Worm (Caenorhabditis elegans) whole organism, young adult: ENCODE measurements around the gene srj-24.

Source experiments
- B0035.1 ChIP-seq: sonication (generic microtip); optimal IDR thresholded peaks from 2 replicates; lab custom pipeline; 2016; ENCODE audit warnings: missing genetic modification characterization, mild to moderate bottlenecking, missing compliant biosample characterization, missing genotype, missing genetic modification reagents
- B0336.3 ChIP-seq: fragments of 200-800 bp; sonication (Bioruptor generic); IDR thresholded peaks from 2 replicates; pipeline ENCODE4 v1.3.6; 2022; ENCODE audit warnings: missing genetic modification characterization, missing compliant biosample characterization
- C06A6.2 ChIP-seq: fragments of 200-800 bp; sonication (Bioruptor generic); conservative IDR thresholded peaks from 2 replicates; pipeline ENCODE4 v1.3.6; 2022; ENCODE audit warnings: missing genetic modification characterization, missing compliant biosample characterization
- C17E4.6 ChIP-seq: fragments of 200-800 bp; sonication (Bioruptor generic); IDR thresholded peaks from 2 replicates; pipeline ENCODE4 v1.3.6; 2022; ENCODE audit warnings: missing genetic modification reagents, missing genetic modification characterization, missing compliant biosample characterization
- F23B12.7 ChIP-seq: sonication (generic microtip); optimal IDR thresholded peaks from 2 replicates; lab custom pipeline; 2017; ENCODE audit warnings: missing genetic modification characterization, mild to moderate bottlenecking, missing compliant biosample characterization, antibody characterized with exemption, moderate library complexity; ENCODE audit not compliant: insufficient read depth
- F33H1.4 ChIP-seq: fragments of 200-800 bp; sonication (Bioruptor generic); IDR thresholded peaks from 2 replicates; pipeline ENCODE4 v1.3.6; 2022; ENCODE audit warnings: missing genetic modification reagents, missing genetic modification characterization, missing compliant biosample characterization
- K11D2.4 ChIP-seq: fragments of 200-800 bp; sonication (Bioruptor generic); IDR thresholded peaks from 2 replicates; pipeline ENCODE4 v1.3.6; 2022; ENCODE audit warnings: missing genetic modification reagents, missing genetic modification characterization, missing compliant biosample characterization
- T26A5.8 ChIP-seq: sonication (generic microtip); optimal IDR thresholded peaks from 2 replicates; lab custom pipeline; 2016; ENCODE audit warnings: missing genetic modification characterization, missing compliant biosample characterization
- Y67H2A.10 ChIP-seq: fragments of 200-800 bp; sonication (Bioruptor generic); conservative IDR thresholded peaks from 2 replicates; pipeline ENCODE4 v1.3.6; 2022; ENCODE audit warnings: missing genetic modification reagents, missing genetic modification characterization, missing compliant biosample characterization
- Y79H2A.3 ChIP-seq: fragments of 200-800 bp; sonication (Bioruptor generic); conservative IDR thresholded peaks from 2 replicates; pipeline ENCODE4 v1.3.6; 2022; ENCODE audit warnings: missing genetic modification reagents, missing genetic modification characterization, missing compliant biosample characterization
- aptf-2 ChIP-seq: fragments of 200-800 bp; sonication (Bioruptor generic); conservative IDR thresholded peaks from 2 replicates; pipeline ENCODE4 v1.3.6; 2022; ENCODE audit warnings: missing genetic modification reagents, missing genetic modification characterization, missing compliant biosample characterization
- atf-7 ChIP-seq: sonication (generic microtip); optimal IDR thresholded peaks from 2 replicates; lab custom pipeline; 2017; ENCODE audit warnings: mild to moderate bottlenecking, missing genetic modification characterization, missing compliant biosample characterization
- attf-5 ChIP-seq: fragments of 200-800 bp; sonication (Bioruptor generic); optimal IDR thresholded peaks from 2 replicates; lab custom pipeline; 2018; ENCODE audit warnings: mild to moderate bottlenecking, missing genetic modification characterization, missing compliant biosample characterization
- bed-2 ChIP-seq: fragments of 200-800 bp; sonication (Bioruptor generic); IDR thresholded peaks from 2 replicates; pipeline ENCODE4 v1.3.6; 2022; ENCODE audit warnings: missing genetic modification reagents, missing genetic modification characterization, missing compliant biosample characterization
- ccch-3 ChIP-seq: fragments of 200-800 bp; sonication (Bioruptor generic); optimal IDR thresholded peaks from 2 replicates; lab custom pipeline; 2018; ENCODE audit warnings: mild to moderate bottlenecking, missing genetic modification characterization, missing compliant biosample characterization
- ceh-27 ChIP-seq: fragments of 200-800 bp; sonication (Bioruptor generic); optimal IDR thresholded peaks from 2 replicates; lab custom pipeline; 2018; ENCODE audit warnings: mild to moderate bottlenecking, missing genetic modification characterization, moderate library complexity, missing compliant biosample characterization
- ceh-40 ChIP-seq: fragments of 200-800 bp; sonication (Bioruptor generic); IDR thresholded peaks from 2 replicates; pipeline ENCODE4 v1.3.6; 2022; ENCODE audit warnings: missing genetic modification characterization, missing compliant biosample characterization
- ceh-58 ChIP-seq: fragments of 200-800 bp; sonication (Bioruptor generic); IDR thresholded peaks from 2 replicates; pipeline ENCODE4 v1.3.6; 2022; ENCODE audit warnings: missing genetic modification characterization, missing compliant biosample characterization
- ceh-79 ChIP-seq: sonication (generic microtip); optimal IDR thresholded peaks from 2 replicates; lab custom pipeline; 2017; ENCODE audit warnings: mild to moderate bottlenecking, missing genetic modification characterization, missing compliant biosample characterization
- die-1 ChIP-seq: sonication (generic microtip); optimal IDR thresholded peaks from 2 replicates; lab custom pipeline; 2016; ENCODE audit warnings: missing genotype, mild to moderate bottlenecking, missing genetic modification characterization, missing compliant biosample characterization
- egl-18 ChIP-seq: fragments of 200-800 bp; sonication (Bioruptor generic); IDR thresholded peaks from 2 replicates; pipeline ENCODE4 v1.3.6; 2022; ENCODE audit warnings: missing genetic modification reagents, missing genetic modification characterization, missing compliant biosample characterization
- ets-4 ChIP-seq: fragments of 200-800 bp; sonication (Bioruptor generic); optimal IDR thresholded peaks from 2 replicates; lab custom pipeline; 2018; ENCODE audit warnings: mild to moderate bottlenecking, missing genetic modification characterization, missing compliant biosample characterization
- fkh-3 ChIP-seq: sonication (generic microtip); optimal IDR thresholded peaks from 2 replicates; lab custom pipeline; 2016; ENCODE audit warnings: mild to moderate bottlenecking, missing genetic modification characterization, missing compliant biosample characterization
- gei-17 ChIP-seq: fragments of 200-800 bp; sonication (Bioruptor generic); optimal IDR thresholded peaks from 2 replicates; lab custom pipeline; 2018; ENCODE audit warnings: mild to moderate bottlenecking, missing genetic modification characterization, missing compliant biosample characterization
- hlh-12 ChIP-seq: sonication (generic microtip); optimal IDR thresholded peaks from 2 replicates; lab custom pipeline; 2016; ENCODE audit warnings: missing genetic modification characterization, missing compliant biosample characterization
- hmg-1.2 ChIP-seq: fragments of 200-800 bp; sonication (Bioruptor generic); IDR thresholded peaks from 2 replicates; pipeline ENCODE4 v1.3.6; 2022; ENCODE audit warnings: missing genetic modification reagents, missing genetic modification characterization, missing compliant biosample characterization
- hmg-20 ChIP-seq: fragments of 200-800 bp; sonication (Bioruptor generic); IDR thresholded peaks from 2 replicates; pipeline ENCODE4 v1.3.6; 2022; ENCODE audit warnings: missing genetic modification reagents, missing genetic modification characterization, missing compliant biosample characterization
- hrde-1 ChIP-seq: sonication (generic microtip); optimal IDR thresholded peaks from 2 replicates; lab custom pipeline; 2016; ENCODE audit warnings: missing genetic modification characterization, mild to moderate bottlenecking, missing compliant biosample characterization, moderate library complexity, missing genotype, missing genetic modification reagents, borderline replicate concordance
- let-526 ChIP-seq: fragments of 200-800 bp; sonication (Bioruptor generic); IDR thresholded peaks from 2 replicates; pipeline ENCODE4 v1.3.6; 2022; ENCODE audit warnings: missing genetic modification reagents, missing genetic modification characterization, missing compliant biosample characterization
- let-607 ChIP-seq, 2 experiments: fragments of 200-800 bp in 1 of 2; sonication (Bioruptor generic) in 1 of 2; sonication (generic microtip) in 1 of 2; optimal IDR thresholded peaks; 2 replicates each; lab custom pipeline; 2016 to 2018; ENCODE audit warnings: mild to moderate bottlenecking in 2 of 2, missing compliant biosample characterization in 2 of 2, missing genetic modification characterization in 2 of 2, moderate library complexity in 2 of 2, missing genotype in 1 of 2
- lin-26 ChIP-seq: fragments of 200-800 bp; sonication (Bioruptor generic); IDR thresholded peaks from 2 replicates; pipeline ENCODE4 v1.3.6; 2022; ENCODE audit warnings: missing genetic modification reagents, missing genetic modification characterization, missing compliant biosample characterization
- mcd-1 ChIP-seq: fragments of 200-800 bp; sonication (Bioruptor generic); IDR thresholded peaks from 2 replicates; pipeline ENCODE4 v1.3.6; 2022; ENCODE audit warnings: missing genetic modification reagents, missing genetic modification characterization, missing compliant biosample characterization
- nfya-1 ChIP-seq: sonication (generic microtip); optimal IDR thresholded peaks from 2 replicates; lab custom pipeline; 2017; ENCODE audit warnings: antibody characterized with exemption, missing compliant biosample characterization, missing genetic modification characterization, borderline replicate concordance; ENCODE audit not compliant: insufficient read depth
- nfyb-1 ChIP-seq: fragments of 200-800 bp; sonication (Bioruptor generic); IDR thresholded peaks from 2 replicates; pipeline ENCODE4 v1.3.6; 2022; ENCODE audit warnings: missing genetic modification reagents, missing genetic modification characterization, missing compliant biosample characterization
- nhr-120 ChIP-seq: fragments of 200-800 bp; sonication (Bioruptor generic); IDR thresholded peaks from 2 replicates; pipeline ENCODE4 v1.3.6; 2022; ENCODE audit warnings: missing genetic modification characterization, missing compliant biosample characterization
- nhr-27 ChIP-seq: fragments of 200-800 bp; sonication (Bioruptor generic); optimal IDR thresholded peaks from 2 replicates; lab custom pipeline; 2018; ENCODE audit warnings: mild to moderate bottlenecking, missing genetic modification characterization, moderate library complexity, missing compliant biosample characterization
- nhr-80 ChIP-seq: sonication (generic microtip); optimal IDR thresholded peaks from 2 replicates; lab custom pipeline; 2016; ENCODE audit warnings: missing genetic modification characterization, missing compliant biosample characterization
- nhr-90 ChIP-seq: sonication (generic microtip); optimal IDR thresholded peaks from 2 replicates; lab custom pipeline; 2016; ENCODE audit warnings: missing genotype, mild to moderate bottlenecking, missing genetic modification characterization, missing compliant biosample characterization
- pbrm-1 ChIP-seq: fragments of 200-800 bp; sonication (Bioruptor generic); IDR thresholded peaks from 2 replicates; pipeline ENCODE4 v1.3.6; 2022; ENCODE audit warnings: missing genetic modification reagents, missing genetic modification characterization, missing compliant biosample characterization
- snpc-1.1 ChIP-seq: sonication (generic microtip); optimal IDR thresholded peaks from 2 replicates; lab custom pipeline; 2017; ENCODE audit warnings: missing genetic modification characterization, mild to moderate bottlenecking, missing compliant biosample characterization, antibody characterized with exemption, moderate library complexity, missing genotype, missing genetic modification reagents; ENCODE audit not compliant: insufficient read depth
- snpc-3.4 ChIP-seq: sonication (generic microtip); optimal IDR thresholded peaks from 2 replicates; lab custom pipeline; 2017; ENCODE audit warnings: missing genetic modification characterization, mild to moderate bottlenecking, missing compliant biosample characterization, antibody characterized with exemption, moderate library complexity, missing genotype, missing genetic modification reagents
- snpc-4 ChIP-seq, 5 experiments: fragments of 150-350 bp in 1 of 5; sonication (generic microtip) in 4 of 5; optimal IDR thresholded peaks; 2 replicates each; lab custom pipeline; 2014 to 2018; ENCODE audit warnings: missing genetic modification characterization in 5 of 5, missing biosample characterization in 3 of 5, antibody characterized with exemption in 2 of 5, mild to moderate bottlenecking in 2 of 5, missing compliant biosample characterization in 2 of 5, missing genotype in 2 of 5, moderate library complexity in 2 of 5, missing genetic modification reagents in 1 of 5
- xnd-1 ChIP-seq: sonication (generic microtip); optimal IDR thresholded peaks from 2 replicates; lab custom pipeline; 2016; ENCODE audit warnings: missing genotype, missing genetic modification reagents, missing genetic modification characterization, missing compliant biosample characterization
- zim-3 ChIP-seq: sonication (generic microtip); optimal IDR thresholded peaks from 2 replicates; lab custom pipeline; 2017; ENCODE audit warnings: mild to moderate bottlenecking, missing genetic modification characterization, moderate library complexity, missing compliant biosample characterization
- ztf-22 ChIP-seq: fragments of 200-800 bp; sonication (Bioruptor generic); optimal IDR thresholded peaks from 2 replicates; lab custom pipeline; 2018; ENCODE audit warnings: mild to moderate bottlenecking, missing genetic modification characterization, moderate library complexity, missing compliant biosample characterization
- ztf-28 ChIP-seq: fragments of 200-800 bp; sonication (Bioruptor generic); IDR thresholded peaks from 2 replicates; pipeline ENCODE4 v1.3.6; 2022; ENCODE audit warnings: missing genetic modification reagents, missing genetic modification characterization, missing compliant biosample characterization

srj-24 gene

ce11 chrV:731330-731729, 7.3 kb downstream of the srj-24 start (continued):
- TF ChIP-seq egl-18 (GFP tag; lab: Robert Waterston, UW) = no peak
- TF ChIP-seq K11D2.4 (GFP tag; lab: Robert Waterston, UW) = peak; percentile 84
- no peak for TF ChIP-seq hrde-1 (tag; lab: Kevin White, UChicago)
- TF ChIP-seq let-607 (tag; optimal IDR thresholded peaks at IDR 0.05; lab: Kevin White, UChicago) = peak in 1 of 2 experiments; percentile 85
- no peak for TF ChIP-seq F23B12.7 (tag; lab: Kevin White, UChicago)
- TF ChIP-seq zim-3 (tag; lab: Kevin White, UChicago) = no peak
- TF ChIP-seq fkh-3 (tag; lab: Kevin White, UChicago) = no peak
- TF ChIP-seq ceh-27 (GFP tag; lab: Kevin White, UChicago) = peak; percentile 41
- TF ChIP-seq ztf-22 (GFP tag; lab: Kevin White, UChicago) = peak; percentile 93
- no peak for TF ChIP-seq snpc-3.4 (tag; lab: Kevin White, UChicago)
- TF ChIP-seq nhr-90 (tag; lab: Kevin White, UChicago) = peak; percentile 79
- TF ChIP-seq C17E4.6 (GFP tag; lab: Robert Waterston, UW) = no peak
- TF ChIP-seq attf-5 (GFP tag; lab: Kevin White, UChicago) = peak; percentile 81
- TF ChIP-seq nhr-120 (GFP tag; lab: Robert Waterston, UW) = no peak
- no peak for TF ChIP-seq aptf-2
- peak; percentile 97 for TF ChIP-seq nhr-80 (tag; lab: Kevin White, UChicago)
- TF ChIP-seq ccch-3 (GFP tag; lab: Kevin White, UChicago) = no peak
- no peak for TF ChIP-seq bed-2 (GFP tag; lab: Robert Waterston, UW)
- TF ChIP-seq gei-17 (GFP tag; lab: Kevin White, UChicago) = peak; percentile 55
- TF ChIP-seq ceh-58 (GFP tag; lab: Robert Waterston, UW) = no peak
- no peak for TF ChIP-seq snpc-4 (GFP tag; optimal IDR thresholded peaks at IDR 0.05; lab: Kevin White, UChicago)
- peak in 2 of 4 experiments; percentile 41 to 47 for TF ChIP-seq snpc-4 (tag; optimal IDR thresholded peaks at IDR 0.05; lab: Kevin White, UChicago)
- TF ChIP-seq ets-4 (GFP tag; lab: Kevin White, UChicago) = peak; percentile 84
- TF ChIP-seq snpc-1.1 (tag; lab: Kevin White, UChicago) = no peak
- TF ChIP-seq Y79H2A.3 (GFP tag; lab: Robert Waterston, UW) = no peak
- TF ChIP-seq B0336.3 (GFP tag; lab: Robert Waterston, UW) = peak; percentile 96
- no peak for TF ChIP-seq nfya-1 (tag; lab: Kevin White, UChicago)
- TF ChIP-seq xnd-1 (tag; lab: Kevin White, UChicago) = no peak
- TF ChIP-seq ztf-28 (GFP tag; lab: Robert Waterston, UW) = no peak
- TF ChIP-seq C06A6.2 (GFP tag; lab: Robert Waterston, UW) = peak; percentile 84
- TF ChIP-seq B0035.1 (tag; lab: Kevin White, UChicago) = peak; percentile 32
- peak; percentile 93 for TF ChIP-seq atf-7 (tag; lab: Kevin White, UChicago)
- peak; percentile 85 for TF ChIP-seq hmg-1.2 (GFP tag; lab: Robert Waterston, UW)
- TF ChIP-seq Y67H2A.10 = no peak
- TF ChIP-seq F33H1.4 (GFP tag; lab: Robert Waterston, UW) = no peak
- TF ChIP-seq lin-26 (GFP tag; lab: Robert Waterston, UW) = peak; percentile 73
- TF ChIP-seq mcd-1 (GFP tag; lab: Robert Waterston, UW) = peak; percentile 73
- TF ChIP-seq pbrm-1 (GFP tag; lab: Robert Waterston, UW) = peak; percentile 77
- no peak for TF ChIP-seq T26A5.8 (tag; lab: Kevin White, UChicago)
- TF ChIP-seq nfyb-1 = peak; percentile 89
- no peak for TF ChIP-seq ceh-40
- peak; percentile 57 for TF ChIP-seq die-1 (tag; lab: Kevin White, UChicago)
- TF ChIP-seq hlh-12 (tag; lab: Kevin White, UChicago) = no peak
- TF ChIP-seq hmg-20 (GFP tag; lab: Robert Waterston, UW) = no peak
- TF ChIP-seq ceh-79 (tag; lab: Kevin White, UChicago) = no peak
- no peak for TF ChIP-seq nhr-27 (tag; lab: Kevin White, UChicago)
- TF ChIP-seq let-526 = peak; percentile 96
- TF ChIP-seq, all 124 proteins: peak for 54
